Worm (Caenorhabditis elegans) whole organism, mixed stage, embryonic: ENCODE results near the gene amt-2.

ENCODE experiments used
- bed-3 ChIP-seq: fragments of 200-800 bp; sonication (Bioruptor generic); optimal IDR thresholded peaks from 3 replicates; lab custom pipeline; 2018; ENCODE audit warnings: mild to moderate bottlenecking, missing genetic modification characterization, moderate library complexity, missing compliant biosample characterization
- ces-1 ChIP-seq: fragments of 150-350 bp; optimal IDR thresholded peaks from 2 replicates; lab custom pipeline; 2014; ENCODE audit warnings: missing biosample characterization, missing genetic modification reagents, missing genetic modification characterization
- lin-13 ChIP-seq: fragments of 150-350 bp; optimal IDR thresholded peaks from 2 replicates; lab custom pipeline; 2014; ENCODE audit warnings: missing biosample characterization, missing genetic modification characterization
- nhr-12 ChIP-seq: fragments of 150-350 bp; optimal IDR thresholded peaks from 2 replicates; lab custom pipeline; 2014; ENCODE audit warnings: missing biosample characterization, missing genetic modification characterization
- unc-62 ChIP-seq: fragments of 150-350 bp; optimal IDR thresholded peaks from 2 replicates; lab custom pipeline; 2014; ENCODE audit warnings: missing biosample characterization, missing genetic modification reagents, missing genetic modification characterization
- zip-8 ChIP-seq: fragments of 150-350 bp; optimal IDR thresholded peaks from 2 replicates; lab custom pipeline; 2014; ENCODE audit warnings: missing biosample characterization, missing genetic modification characterization

- TF ChIP-seq bed-3 (GFP tag; lab: Kevin White, UChicago) = no peak
- no peak for TF ChIP-seq nhr-12 (tag; lab: Kevin White, UChicago)
- no peak for TF ChIP-seq lin-13
- TF ChIP-seq unc-62 = no peak
- no peak for TF ChIP-seq zip-8 (tag; lab: Kevin White, UChicago)
- TF ChIP-seq ces-1 (GFP tag; lab: Kevin White, UChicago) = no peak
These were observed 15.4 kb upstream of the amt-2 start for ce11 chrIV:13026762-13027161.
